Worm (Caenorhabditis elegans): ENCODE data around the gene F46C8.3.

DNA sequence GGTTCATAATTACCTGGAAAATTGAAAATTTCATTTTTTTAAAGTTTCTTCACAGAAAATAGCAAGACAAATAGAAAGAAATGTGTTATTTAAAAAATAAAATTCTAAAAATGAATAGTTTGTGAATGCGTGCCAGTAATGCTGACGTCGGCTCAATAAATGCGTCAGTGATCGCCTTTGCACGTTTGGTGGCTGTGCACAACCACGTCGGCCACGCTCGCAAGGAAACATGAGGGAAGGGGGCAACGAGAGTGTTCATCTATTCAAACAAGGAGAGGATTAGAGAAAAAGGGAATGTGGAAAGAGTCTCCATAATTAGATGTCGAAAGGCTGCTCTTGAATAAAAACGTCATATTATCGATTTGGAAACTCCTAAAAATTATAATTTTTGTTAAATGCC, 24.4 kb upstream of the F46C8.3 start, which contains the start of gene uggt-1:
- TF ChIP-seq let-526 (GFP tag; IDR thresholded peaks at IDR 0.05) (no peak), athp-1 (tag; optimal IDR thresholded peaks at IDR 0.05) (no peak), zim-3 (tag; optimal IDR thresholded peaks at IDR 0.05) (no peak), egl-18 (GFP tag; IDR thresholded peaks at IDR 0.05) (0 out of 2 replicates have a peak, but pooled peaks have one; percentile 46), hsf-1 (GFP tag; IDR thresholded peaks at IDR 0.05) (no peak), ekl-4 (GFP tag; IDR thresholded peaks at IDR 0.05) (0 out of 2 replicates have a peak, but pooled peaks have one; percentile 42), die-1 (tag; optimal IDR thresholded peaks at IDR 0.05) (no peak), efl-1 (GFP tag; optimal IDR thresholded peaks at IDR 0.05) (no peak), nhr-80 (tag; optimal IDR thresholded peaks at IDR 0.05) (peak; percentile 97), B0035.1 (tag; optimal IDR thresholded peaks at IDR 0.05) (peak; percentile 22), pha-4 (tag; optimal IDR thresholded peaks at IDR 0.05) (no peak)
